Worm (Caenorhabditis elegans): ENCODE results near the gene aakg-5.

Gene aakg-5

DNA sequence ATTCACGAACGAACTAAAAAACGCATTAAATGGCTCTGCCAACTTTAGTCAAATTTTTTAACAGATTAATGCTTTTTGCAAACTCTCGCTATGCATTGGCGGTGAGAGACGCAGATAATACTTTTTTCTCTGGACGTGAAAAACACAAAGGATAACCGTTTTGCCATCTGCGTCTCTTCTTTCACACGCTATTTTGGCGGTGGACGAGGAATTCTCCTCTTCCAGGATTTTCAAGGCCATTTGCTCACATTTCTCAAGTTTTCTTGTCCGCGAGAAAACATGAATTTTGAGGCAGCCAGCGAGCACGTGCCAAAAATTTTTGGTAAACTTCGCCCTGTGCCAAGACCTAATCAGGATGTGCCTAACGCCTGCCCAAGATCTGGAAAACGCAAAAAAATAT, 43.9 kb downstream of the aakg-5 start:
- peak; percentile 22 for TF ChIP-seq F13C5.2 (tag; optimal IDR thresholded peaks at IDR 0.05)
- TF ChIP-seq hmg-4 (GFP tag; optimal IDR thresholded peaks at IDR 0.05), result no peak
- no peak for TF ChIP-seq ets-7 (tag; optimal IDR thresholded peaks at IDR 0.05)
- no peak for TF ChIP-seq B0310.2 (tag; optimal IDR thresholded peaks at IDR 0.05)
- peak; percentile 21 for TF ChIP-seq ama-1 (optimal IDR thresholded peaks at IDR 0.05)

DNA sequence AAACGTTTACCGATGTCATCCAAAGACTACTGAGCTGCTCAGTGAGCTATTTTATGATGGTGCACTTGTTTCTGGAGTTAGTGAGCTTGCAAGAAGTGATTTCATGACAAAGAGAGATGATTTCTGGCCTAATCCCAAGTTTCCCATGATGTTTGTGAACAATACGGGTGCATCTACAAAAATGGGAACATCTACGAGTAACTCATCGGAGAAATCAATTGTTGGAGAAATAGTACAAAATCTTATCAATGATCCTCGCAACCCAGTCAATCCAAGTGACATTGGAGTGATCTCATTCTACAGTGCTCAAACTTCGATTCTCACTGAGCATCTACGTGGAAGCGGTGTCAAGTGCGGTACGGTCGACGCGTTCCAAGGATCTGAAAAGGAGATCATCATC, 46.5 kb downstream of the aakg-5 start:
- TF ChIP-seq B0310.2 (tag; optimal IDR thresholded peaks at IDR 0.05), result no peak
- no peak for TF ChIP-seq F13C5.2 (tag; optimal IDR thresholded peaks at IDR 0.05)
- no peak for TF ChIP-seq ama-1 (optimal IDR thresholded peaks at IDR 0.05)
- no peak for TF ChIP-seq tbx-11 (GFP tag; IDR thresholded peaks at IDR 0.05)
- no peak for TF ChIP-seq hmg-4 (GFP tag; optimal IDR thresholded peaks at IDR 0.05)
- TF ChIP-seq hnd-1 (tag; optimal IDR thresholded peaks at IDR 0.05), result no peak
- no peak for TF ChIP-seq tra-4 (tag; optimal IDR thresholded peaks at IDR 0.05)
- TF ChIP-seq ceh-36 (tag; optimal IDR thresholded peaks at IDR 0.05), result no peak
- TF ChIP-seq tbx-37 (GFP tag; conservative IDR thresholded peaks at IDR 0.05), result no peak
- TF ChIP-seq flt-1 (GFP tag; IDR thresholded peaks at IDR 0.05), result no peak
- no peak for TF ChIP-seq hmbx-1 (tag; optimal IDR thresholded peaks at IDR 0.05)
- TF ChIP-seq aly-1 (tag; optimal IDR thresholded peaks at IDR 0.05), result no peak
- TF ChIP-seq scrt-1 (GFP tag; IDR thresholded peaks at IDR 0.05), result no peak
- no peak for TF ChIP-seq ceh-13 (GFP tag; optimal IDR thresholded peaks at IDR 0.05)
- TF ChIP-seq sea-1 (GFP tag; conservative IDR thresholded peaks at IDR 0.05), result no peak

- TF ChIP-seq flt-1 (GFP tag; IDR thresholded peaks at IDR 0.05) (no peak), tra-4 (tag; optimal IDR thresholded peaks at IDR 0.05) (no peak), tbx-11 (GFP tag; IDR thresholded peaks at IDR 0.05) (no peak), tbx-37 (GFP tag; conservative IDR thresholded peaks at IDR 0.05) (no peak), hmbx-1 (tag; optimal IDR thresholded peaks at IDR 0.05) (no peak), pes-1 (GFP tag; IDR thresholded peaks at IDR 0.05) (no peak), aly-1 (tag; optimal IDR thresholded peaks at IDR 0.05) (no peak), ets-7 (tag; optimal IDR thresholded peaks at IDR 0.05) (no peak)
Observed at ce11 chrII:9921622-9922269, 53.2 kb downstream of the aakg-5 start, which contains the start of gene C05C10.2. TSS of gene C05C10.2 (plus strand) at chrII:9922219.

All from whole organism, early embryonic.